Worm (Caenorhabditis elegans) whole organism, mixed stage, embryonic: Measurements from ENCODE around the gene T27E7.3.
A peak's percentile ranks its signal among the peaks of the same experiment; 100 is the strongest.

Experiments used
- M03D4.4 ChIP-seq: sonication (generic microtip); optimal IDR thresholded peaks from 2 replicates; lab custom pipeline; 2017; ENCODE audit warnings: mild to moderate bottlenecking, missing genetic modification characterization, missing compliant biosample characterization
- bed-3 ChIP-seq: fragments of 200-800 bp; sonication (Bioruptor generic); optimal IDR thresholded peaks from 3 replicates; lab custom pipeline; 2018; ENCODE audit warnings: mild to moderate bottlenecking, missing genetic modification characterization, moderate library complexity, missing compliant biosample characterization
- ceh-83 ChIP-seq: fragments of 200-800 bp; sonication (Bioruptor generic); optimal IDR thresholded peaks from 2 replicates; lab custom pipeline; 2018; ENCODE audit warnings: mild to moderate bottlenecking, missing genetic modification characterization, missing compliant biosample characterization
- ces-1 ChIP-seq: fragments of 150-350 bp; optimal IDR thresholded peaks from 2 replicates; lab custom pipeline; 2014; ENCODE audit warnings: missing biosample characterization, missing genetic modification reagents, missing genetic modification characterization
- cnd-1 ChIP-seq: fragments of 200-800 bp; sonication (Bioruptor generic); optimal IDR thresholded peaks from 2 replicates; lab custom pipeline; 2018; ENCODE audit warnings: mild to moderate bottlenecking, missing genetic modification characterization, missing compliant biosample characterization
- elt-1 ChIP-seq: sonication (generic microtip); optimal IDR thresholded peaks from 2 replicates; lab custom pipeline; 2017; ENCODE audit warnings: missing genetic modification characterization, mild to moderate bottlenecking, missing compliant biosample characterization, antibody characterized with exemption, moderate library complexity, borderline replicate concordance; ENCODE audit not compliant: insufficient read depth
- flh-1 ChIP-seq: fragments of 200-800 bp; sonication (Bioruptor generic); optimal IDR thresholded peaks from 2 replicates; lab custom pipeline; 2018; ENCODE audit warnings: mild to moderate bottlenecking, missing genetic modification characterization, moderate library complexity, missing compliant biosample characterization
- ham-2 ChIP-seq: fragments of 200-800 bp; sonication (Bioruptor generic); optimal IDR thresholded peaks from 2 replicates; lab custom pipeline; 2018; ENCODE audit warnings: mild to moderate bottlenecking, missing genetic modification characterization, missing compliant biosample characterization
- lin-32 ChIP-seq: fragments of 200-800 bp; sonication (Bioruptor generic); optimal IDR thresholded peaks from 2 replicates; lab custom pipeline; 2018; ENCODE audit warnings: mild to moderate bottlenecking, missing genetic modification characterization, missing compliant biosample characterization
- mls-2 ChIP-seq: sonication (generic microtip); optimal IDR thresholded peaks from 2 replicates; lab custom pipeline; 2016; ENCODE audit warnings: mild to moderate bottlenecking, missing genetic modification characterization, moderate library complexity, missing compliant biosample characterization
- nhr-2 ChIP-seq: fragments of 150-350 bp; optimal IDR thresholded peaks from 2 replicates; lab custom pipeline; 2014; ENCODE audit warnings: missing biosample characterization, missing genetic modification characterization
- sem-2 ChIP-seq: fragments of 200-800 bp; sonication (Bioruptor generic); optimal IDR thresholded peaks from 2 replicates; lab custom pipeline; 2018; ENCODE audit warnings: mild to moderate bottlenecking, missing genetic modification characterization, missing compliant biosample characterization
- unc-39 ChIP-seq: fragments of 150-350 bp; optimal IDR thresholded peaks from 2 replicates; lab custom pipeline; 2014; ENCODE audit warnings: missing biosample characterization, missing genetic modification characterization
- unc-62 ChIP-seq: fragments of 150-350 bp; optimal IDR thresholded peaks from 2 replicates; lab custom pipeline; 2014; ENCODE audit warnings: missing biosample characterization, missing genetic modification reagents, missing genetic modification characterization
- zip-8 ChIP-seq: fragments of 150-350 bp; optimal IDR thresholded peaks from 2 replicates; lab custom pipeline; 2014; ENCODE audit warnings: missing biosample characterization, missing genetic modification characterization
- ztf-11 ChIP-seq: fragments of 150-350 bp; optimal IDR thresholded peaks from 2 replicates; lab custom pipeline; 2014; ENCODE audit warnings: missing biosample characterization, missing genetic modification characterization

The T27E7.3 gene

ce11 chrIV:14573068-14573467 lies 44.2 kb downstream of the T27E7.3 start:
- TF ChIP-seq zip-8 (no peak), nhr-2 (tag; lab: Kevin White, UChicago) (no peak), M03D4.4 (tag; lab: Kevin White, UChicago) (no peak), elt-1 (no peak), lin-32 (no peak)

- no peak for TF ChIP-seq flh-1 (GFP tag; lab: Kevin White, UChicago)
- TF ChIP-seq unc-62 (GFP tag; lab: Kevin White, UChicago) = no peak
- TF ChIP-seq unc-39 = no peak
- no peak for TF ChIP-seq zip-8
- TF ChIP-seq ztf-11 (tag; lab: Kevin White, UChicago) = no peak
- no peak for TF ChIP-seq mls-2
- TF ChIP-seq lin-32 = no peak
These were observed 45.6 kb downstream of the T27E7.3 start, which contains the start of the genes Y57G11B.3 and Y57G11B.5 for ce11 chrIV:14574282-14574869. Gene Y57G11B.3 (minus strand): TSS chrIV:14574382. Gene Y57G11B.5 (plus strand): TSS chrIV:14574819.

- TF ChIP-seq cnd-1 (tag; lab: Kevin White, UChicago) = peak; percentile 71
- peak; percentile 22 for TF ChIP-seq bed-3 (GFP tag; lab: Kevin White, UChicago)
- peak; percentile 63 for TF ChIP-seq M03D4.4 (tag; lab: Kevin White, UChicago)
- no peak for TF ChIP-seq ces-1
- peak; percentile 16 for TF ChIP-seq flh-1 (GFP tag; lab: Kevin White, UChicago)
- TF ChIP-seq ham-2 (GFP tag; lab: Kevin White, UChicago) = peak; percentile 71
- peak; percentile 81 for TF ChIP-seq ceh-83 (GFP tag; lab: Kevin White, UChicago)
- no peak for TF ChIP-seq zip-8
- no peak for TF ChIP-seq ztf-11 (tag; lab: Kevin White, UChicago)
These were observed 47.7 kb downstream of the T27E7.3 start for ce11 chrIV:14576471-14576870.

ce11 chrIV:14578650-14579193 lies 49.9 kb downstream of the T27E7.3 start, which contains the start of gene Y57G11B.8:
Gene Y57G11B.8 (minus strand): TSS chrIV:14578700.
- TF ChIP-seq sem-2 (GFP tag; lab: Kevin White, UChicago) = no peak
- no peak for TF ChIP-seq M03D4.4 (tag; lab: Kevin White, UChicago)
- TF ChIP-seq, all 35 proteins: peak for 0
